Worm (Caenorhabditis elegans) whole organism, late embryonic: Measurements from ENCODE around the gene clec-3.
"Not testable (repeated sequence)": the region's sequence is repeated elsewhere in the genome, so short reads cannot be mapped to it uniquely, and the experiment has no call there.

Experiments used
- C38D4.7 ChIP-seq: fragments of 200-800 bp; sonication (Bioruptor generic); optimal IDR thresholded peaks from 2 replicates; lab custom pipeline; 2018; ENCODE audit warnings: mild to moderate bottlenecking, missing genetic modification characterization, moderate library complexity, missing compliant biosample characterization
- F13H6.1 ChIP-seq: sonication (generic microtip); optimal IDR thresholded peaks from 2 replicates; lab custom pipeline; 2016; ENCODE audit warnings: missing genetic modification characterization, missing compliant biosample characterization
- K09A11.1 ChIP-seq: sonication (generic microtip); optimal IDR thresholded peaks from 2 replicates; lab custom pipeline; 2017; ENCODE audit warnings: antibody characterized with exemption, mild to moderate bottlenecking, missing genetic modification characterization, missing compliant biosample characterization; ENCODE audit not compliant: insufficient read depth
- Y22D7AL.16 ChIP-seq: sonication (generic microtip); optimal IDR thresholded peaks from 2 replicates; lab custom pipeline; 2016; ENCODE audit warnings: missing genetic modification characterization, missing compliant biosample characterization
- ama-1 ChIP-seq: fragments of 150-350 bp; optimal IDR thresholded peaks from 2 replicates; lab custom pipeline; 2014
- ceh-14 ChIP-seq: sonication (generic microtip); optimal IDR thresholded peaks from 2 replicates; lab custom pipeline; 2016; ENCODE audit warnings: missing genotype, missing genetic modification characterization, missing compliant biosample characterization
- ceh-22 ChIP-seq: sonication (generic microtip); optimal IDR thresholded peaks from 2 replicates; lab custom pipeline; 2017; ENCODE audit warnings: missing biosample characterization, missing genetic modification characterization
- ceh-45 ChIP-seq: fragments of 200-800 bp; sonication (Bioruptor generic); IDR thresholded peaks from 2 replicates; pipeline ENCODE4 v1.3.6; 2022; ENCODE audit warnings: missing genetic modification reagents, missing genetic modification characterization, missing compliant biosample characterization
- ceh-6 ChIP-seq: fragments of 200-800 bp; sonication (Bioruptor generic); optimal IDR thresholded peaks from 2 replicates; lab custom pipeline; 2018; ENCODE audit warnings: mild to moderate bottlenecking, missing genetic modification characterization, missing compliant biosample characterization
- che-1 ChIP-seq: sonication (generic microtip); optimal IDR thresholded peaks from 2 replicates; lab custom pipeline; 2016; ENCODE audit warnings: mild to moderate bottlenecking, missing genetic modification characterization, missing compliant biosample characterization
- eyg-1 ChIP-seq: sonication (generic microtip); optimal IDR thresholded peaks from 2 replicates; lab custom pipeline; 2016; ENCODE audit warnings: missing genotype, missing genetic modification characterization, missing compliant biosample characterization
- fax-1 ChIP-seq: sonication (generic microtip); optimal IDR thresholded peaks from 2 replicates; lab custom pipeline; 2016; ENCODE audit warnings: missing genotype, missing genetic modification characterization, missing compliant biosample characterization
- hlh-13 ChIP-seq: fragments of 200-800 bp; sonication (Bioruptor generic); optimal IDR thresholded peaks from 2 replicates; lab custom pipeline; 2018; ENCODE audit warnings: mild to moderate bottlenecking, missing genetic modification characterization, missing compliant biosample characterization
- hlh-6 ChIP-seq: sonication (generic microtip); optimal IDR thresholded peaks from 2 replicates; lab custom pipeline; 2016; ENCODE audit warnings: missing genotype, missing genetic modification characterization, missing compliant biosample characterization
- hlh-8 ChIP-seq: sonication (generic microtip); optimal IDR thresholded peaks from 2 replicates; lab custom pipeline; 2016; ENCODE audit warnings: missing genotype, missing genetic modification characterization, missing compliant biosample characterization
- lim-6 ChIP-seq: sonication (generic microtip); optimal IDR thresholded peaks from 2 replicates; lab custom pipeline; 2016; ENCODE audit warnings: missing genetic modification characterization, missing compliant biosample characterization
- mec-3 ChIP-seq: sonication (generic microtip); optimal IDR thresholded peaks from 2 replicates; lab custom pipeline; 2016; ENCODE audit warnings: borderline replicate concordance, missing genetic modification characterization, missing compliant biosample characterization
- nfya-1 ChIP-seq: sonication (generic microtip); optimal IDR thresholded peaks from 2 replicates; lab custom pipeline; 2017; ENCODE audit warnings: missing genetic modification characterization, mild to moderate bottlenecking, missing compliant biosample characterization, antibody characterized with exemption, moderate library complexity
- nhr-11 ChIP-seq: fragments of 150-350 bp; optimal IDR thresholded peaks from 2 replicates; lab custom pipeline; 2014; ENCODE audit warnings: missing biosample characterization, missing genetic modification characterization
- nhr-232 ChIP-seq: sonication (generic microtip); optimal IDR thresholded peaks from 2 replicates; lab custom pipeline; 2016; ENCODE audit warnings: missing genetic modification characterization, missing compliant biosample characterization
- pag-3 ChIP-seq: sonication (generic microtip); optimal IDR thresholded peaks from 2 replicates; lab custom pipeline; 2016; ENCODE audit warnings: missing compliant biosample characterization, missing genetic modification characterization, borderline replicate concordance
- pat-9 ChIP-seq: fragments of 200-800 bp; sonication (Bioruptor generic); optimal IDR thresholded peaks from 2 replicates; lab custom pipeline; 2018; ENCODE audit warnings: mild to moderate bottlenecking, missing genetic modification characterization, moderate library complexity, missing compliant biosample characterization
- pax-1 ChIP-seq: fragments of 150-350 bp; optimal IDR thresholded peaks from 2 replicates; lab custom pipeline; 2014; ENCODE audit warnings: missing biosample characterization, missing genetic modification characterization
- pha-2 ChIP-seq: sonication (generic microtip); optimal IDR thresholded peaks from 2 replicates; lab custom pipeline; 2017; ENCODE audit warnings: mild to moderate bottlenecking, missing genetic modification characterization, missing compliant biosample characterization
- pha-4 ChIP-seq: fragments of 150-350 bp; optimal IDR thresholded peaks from 2 replicates; lab custom pipeline; 2018; ENCODE audit warnings: missing biosample characterization, missing genetic modification reagents, missing genetic modification characterization
- pros-1 ChIP-seq: fragments of 150-350 bp; optimal IDR thresholded peaks from 2 replicates; lab custom pipeline; 2014; ENCODE audit warnings: missing biosample characterization, missing genetic modification reagents, missing genetic modification characterization
- ref-2 ChIP-seq: sonication (generic microtip); optimal IDR thresholded peaks from 2 replicates; lab custom pipeline; 2016; ENCODE audit warnings: missing genetic modification characterization, missing compliant biosample characterization
- sdc-2 ChIP-seq: sonication (generic microtip); optimal IDR thresholded peaks from 2 replicates; lab custom pipeline; 2016; ENCODE audit warnings: missing genotype, missing genetic modification characterization, missing compliant biosample characterization
- sox-2 ChIP-seq: fragments of 200-800 bp; sonication (Bioruptor generic); IDR thresholded peaks from 2 replicates; pipeline ENCODE4 v1.3.6; 2022; ENCODE audit warnings: missing genetic modification reagents, missing genetic modification characterization, missing compliant biosample characterization
- tbx-7 ChIP-seq: sonication (generic microtip); optimal IDR thresholded peaks from 2 replicates; lab custom pipeline; 2016; ENCODE audit warnings: missing genotype, missing genetic modification characterization, missing compliant biosample characterization
- ttx-3 ChIP-seq: sonication (generic microtip); optimal IDR thresholded peaks from 2 replicates; lab custom pipeline; 2016; ENCODE audit warnings: missing genetic modification reagents, missing genetic modification characterization, missing compliant biosample characterization

The clec-3 gene

DNA sequence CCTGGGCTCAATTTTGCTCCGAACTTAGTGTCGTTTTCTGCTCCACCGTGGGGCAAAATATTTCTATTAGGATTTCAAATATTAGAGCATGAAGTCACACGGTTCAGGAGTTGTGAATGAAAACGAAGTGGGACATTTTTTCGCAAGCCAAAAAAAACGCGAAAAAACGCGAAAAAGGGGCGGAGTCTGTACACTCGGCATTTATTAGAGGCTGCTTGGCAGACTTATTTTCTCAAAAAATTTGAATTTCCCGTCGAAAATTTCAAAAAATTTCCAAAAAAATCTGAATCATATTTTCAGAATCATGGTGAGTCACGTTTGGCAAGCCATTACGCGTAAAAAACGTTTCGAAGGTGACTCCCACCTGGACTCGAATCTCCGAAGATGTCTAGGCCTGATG lies 12.8 kb upstream of the clec-3 start, which contains the start of gene B0454.6:
Gene B0454.6, plus strand, starts transcription at position 301 of the 400 bp plus-strand sequence.
- not testable (repeated sequence) for TF ChIP-seq ref-2 (tag; lab: Kevin White, UChicago); ceh-22 (tag; lab: Kevin White, UChicago); sox-2 (GFP tag; lab: Robert Waterston, UW)
- TF ChIP-seq, all 69 proteins: peak for 0; not testable (repeated sequence) for 69

DNA sequence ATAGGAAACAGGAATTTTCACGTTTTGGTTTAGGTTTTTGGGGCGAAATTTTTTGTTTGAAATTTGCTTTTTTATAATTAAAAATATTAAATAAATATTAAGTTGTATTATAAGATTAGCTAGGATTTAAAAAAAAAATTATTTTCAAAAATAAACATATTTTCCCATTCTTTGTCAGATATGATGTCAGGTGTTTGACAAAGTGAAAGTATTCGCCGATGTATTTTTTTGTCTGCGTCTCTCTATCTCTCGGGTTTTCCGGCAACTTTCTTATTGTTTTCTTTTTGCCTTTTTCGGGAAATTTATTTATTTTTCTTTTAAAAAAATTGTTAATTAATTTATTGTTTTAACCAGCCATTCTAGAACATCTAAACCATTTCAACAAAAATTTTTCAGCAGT lies 10.7 kb upstream of the clec-3 start:
- no peak for TF ChIP-seq C38D4.7 (GFP tag; lab: Kevin White, UChicago)
- TF ChIP-seq sdc-2 (tag; lab: Kevin White, UChicago) = no peak
- TF ChIP-seq ceh-14 (tag; lab: Kevin White, UChicago) = no peak
- TF ChIP-seq pat-9 (tag; lab: Kevin White, UChicago) = no peak

DNA sequence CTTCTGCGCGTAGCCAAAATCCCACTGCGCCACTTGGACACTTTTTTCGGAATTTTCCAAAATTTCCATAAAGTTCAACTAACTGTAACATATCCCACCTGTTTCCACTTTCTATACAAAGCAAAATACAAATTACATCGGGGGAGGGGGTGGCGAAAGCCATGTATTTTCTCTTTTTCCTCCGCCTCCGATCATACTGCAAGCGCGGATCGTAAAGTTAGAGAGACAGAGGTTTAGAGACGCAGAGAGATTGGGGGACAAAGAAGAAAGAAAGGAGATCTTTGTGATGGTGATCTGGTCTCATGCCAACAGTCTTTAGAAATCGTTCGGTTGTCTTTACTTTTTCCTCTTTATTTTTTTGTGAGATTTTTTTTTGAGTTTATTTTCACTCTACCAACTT lies 8.6 kb upstream of the clec-3 start:
- TF ChIP-seq pros-1 (tag; lab: Kevin White, UChicago) = no peak
- no peak for TF ChIP-seq pat-9 (tag; lab: Kevin White, UChicago)
- TF ChIP-seq ttx-3 (tag; lab: Kevin White, UChicago) = no peak
- no peak for TF ChIP-seq mec-3
- no peak for TF ChIP-seq pha-4 (tag; lab: Kevin White, UChicago)
- no peak for TF ChIP-seq fax-1 (tag; lab: Kevin White, UChicago)
- TF ChIP-seq sdc-2 (tag; lab: Kevin White, UChicago) = no peak

DNA sequence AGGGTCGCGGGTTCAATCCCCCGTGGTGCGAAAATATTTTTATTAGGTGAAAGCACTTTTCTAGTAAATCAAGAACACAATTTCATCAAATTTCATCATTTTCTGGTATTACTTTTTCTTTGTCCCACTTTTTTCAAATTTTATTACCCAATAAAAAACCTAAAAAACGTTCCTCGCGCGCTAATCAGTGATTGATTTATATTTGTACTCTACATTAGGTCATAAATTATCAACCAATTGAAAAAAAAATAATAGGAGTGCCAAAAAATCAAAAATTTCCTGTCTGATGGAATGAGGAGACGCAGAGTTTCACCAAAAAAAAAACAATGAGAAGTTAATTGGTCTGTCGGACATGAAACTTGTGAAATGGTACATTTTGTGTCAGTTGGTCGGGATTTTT lies 4.9 kb upstream of the clec-3 start:
- TF ChIP-seq nhr-11 (no peak), F13H6.1 (tag; lab: Kevin White, UChicago) (no peak), pax-1 (tag; lab: Kevin White, UChicago) (no peak), nhr-232 (tag; lab: Kevin White, UChicago) (no peak), ama-1 (lab: Kevin White, UChicago) (no peak), tbx-7 (tag; lab: Kevin White, UChicago) (no peak), K09A11.1 (tag; lab: Kevin White, UChicago) (no peak), lim-6 (tag; lab: Kevin White, UChicago) (no peak), eyg-1 (tag; lab: Kevin White, UChicago) (no peak), ceh-6 (GFP tag; lab: Kevin White, UChicago) (no peak)

DNA sequence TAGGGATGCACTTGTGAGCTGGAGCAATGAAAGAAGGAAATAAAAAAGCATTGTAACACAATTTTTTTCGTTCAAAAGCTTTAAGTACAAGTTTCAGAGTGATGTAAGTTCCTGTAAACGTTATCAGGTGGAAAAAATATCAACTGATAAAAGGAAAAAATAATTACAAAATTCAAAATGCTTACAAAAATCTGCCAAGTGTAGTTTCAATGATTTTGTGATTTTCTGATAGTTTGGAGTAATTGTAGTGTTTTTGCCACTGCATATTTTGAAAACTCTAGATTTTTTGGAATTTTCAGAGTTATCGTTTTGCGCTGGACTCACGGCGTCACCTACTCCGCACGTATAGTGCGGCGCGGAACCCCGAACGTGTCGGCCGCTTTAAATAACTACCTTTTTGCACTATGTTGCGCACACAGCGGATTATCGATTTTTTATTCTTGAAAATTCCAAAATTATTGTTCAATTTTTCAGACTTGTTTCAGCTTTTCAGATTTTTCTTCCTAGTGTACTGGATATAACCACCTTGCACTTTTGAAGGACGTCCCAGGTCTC lies 3.8 kb upstream of the clec-3 start, which contains the start of gene clec-2:
Gene clec-2, minus strand, starts transcription at position 51 of the 555 bp plus-strand sequence.
- no peak for TF ChIP-seq Y22D7AL.16
- TF ChIP-seq K09A11.1 (tag; lab: Kevin White, UChicago) = no peak
- no peak for TF ChIP-seq ceh-22 (tag; lab: Kevin White, UChicago)
- TF ChIP-seq pax-1 (tag; lab: Kevin White, UChicago) = no peak
- no peak for TF ChIP-seq fax-1 (tag; lab: Kevin White, UChicago)
- TF ChIP-seq pat-9 (tag; lab: Kevin White, UChicago) = no peak
- no peak for TF ChIP-seq pha-2 (tag; lab: Kevin White, UChicago)
- no peak for TF ChIP-seq nfya-1 (tag; lab: Kevin White, UChicago)
- TF ChIP-seq che-1 (tag; lab: Kevin White, UChicago) = no peak
- TF ChIP-seq hlh-6 (tag; lab: Kevin White, UChicago) = no peak
- no peak for TF ChIP-seq pag-3 (tag; lab: Kevin White, UChicago)

DNA sequence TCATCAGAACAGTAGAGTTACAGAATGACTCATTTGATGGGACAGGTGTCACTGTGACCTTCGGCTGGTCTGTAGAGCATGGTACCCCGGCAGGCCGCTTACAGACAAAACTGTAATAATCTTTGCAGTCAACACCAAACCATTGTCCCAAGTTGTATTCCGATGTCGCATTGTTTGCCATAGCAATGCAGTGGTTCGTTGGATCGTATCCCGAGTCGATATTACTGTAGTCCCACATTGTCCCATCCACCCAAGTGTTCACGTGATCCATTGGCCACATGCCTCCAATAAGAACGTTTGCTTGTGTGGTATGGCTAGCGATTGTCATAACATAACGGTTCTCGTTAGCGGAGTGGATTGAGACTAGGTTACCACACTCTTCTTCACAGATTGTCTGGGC lies 1.2 kb upstream of the clec-3 start:
- TF ChIP-seq pat-9 (tag; lab: Kevin White, UChicago) (no peak), hlh-8 (no peak), sox-2 (GFP tag; lab: Robert Waterston, UW) (no peak), pag-3 (tag; lab: Kevin White, UChicago) (no peak), hlh-13 (GFP tag; lab: Kevin White, UChicago) (no peak), ceh-45 (GFP tag; lab: Robert Waterston, UW) (no peak)
